Worm (Caenorhabditis elegans): ENCODE data around the gene gbb-1.
A peak's percentile ranks its signal among the peaks of the same experiment; 100 is the strongest.

DNA sequence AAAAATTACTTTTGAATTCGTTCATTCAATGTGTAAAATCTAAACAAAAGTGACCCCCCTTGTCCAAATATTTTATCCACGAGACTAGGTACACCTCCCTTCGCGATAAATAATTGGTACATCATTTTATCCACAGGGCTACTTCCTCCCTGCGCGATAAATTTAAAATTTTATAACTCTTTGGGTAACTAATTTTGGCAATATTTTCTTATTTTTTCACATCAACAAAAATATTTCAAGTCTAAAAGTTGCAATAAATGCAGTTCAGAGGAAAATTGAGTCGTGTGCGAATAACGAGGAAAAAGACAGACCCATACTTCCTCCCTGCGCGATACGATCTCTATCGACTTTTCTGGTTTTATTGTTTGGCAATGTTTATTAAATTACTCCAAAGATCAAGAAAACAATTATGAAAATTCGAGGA lies 39.3 kb downstream of the gbb-1 start:
- TF ChIP-seq rnt-1 (tag; optimal IDR thresholded peaks at IDR 0.05) (peak; percentile 99), C04F5.9 (tag; optimal IDR thresholded peaks at IDR 0.05) (peak; percentile 96), isw-1 (GFP tag; IDR thresholded peaks at IDR 0.05) (peak; percentile 93), fos-1 (tag; optimal IDR thresholded peaks at IDR 0.05) (peak; percentile 99), lin-35 (GFP tag; optimal IDR thresholded peaks at IDR 0.05) (peak; percentile 72 to 88), nhr-77 (tag; optimal IDR thresholded peaks at IDR 0.05) (peak; percentile 98), ama-1 (optimal IDR thresholded peaks at IDR 0.05) (no peak), lin-13 (GFP tag; optimal IDR thresholded peaks at IDR 0.05) (peak; percentile 91), skn-1 (tag; optimal IDR thresholded peaks at IDR 0.05) (peak; percentile 99), snu-23 (GFP tag; optimal IDR thresholded peaks at IDR 0.05) (peak; percentile 100), hlh-17 (GFP tag; optimal IDR thresholded peaks at IDR 0.05; ENCODE audit: borderline replicate concordance) (no peak), lin-39 (tag; optimal IDR thresholded peaks at IDR 0.05) (peak; percentile 100)

Measured in whole organism, L1 larva.